Fruit fly (Drosophila melanogaster): ENCODE measurements around the gene Ddrgk1.

Ddrgk1 gene

DNA sequence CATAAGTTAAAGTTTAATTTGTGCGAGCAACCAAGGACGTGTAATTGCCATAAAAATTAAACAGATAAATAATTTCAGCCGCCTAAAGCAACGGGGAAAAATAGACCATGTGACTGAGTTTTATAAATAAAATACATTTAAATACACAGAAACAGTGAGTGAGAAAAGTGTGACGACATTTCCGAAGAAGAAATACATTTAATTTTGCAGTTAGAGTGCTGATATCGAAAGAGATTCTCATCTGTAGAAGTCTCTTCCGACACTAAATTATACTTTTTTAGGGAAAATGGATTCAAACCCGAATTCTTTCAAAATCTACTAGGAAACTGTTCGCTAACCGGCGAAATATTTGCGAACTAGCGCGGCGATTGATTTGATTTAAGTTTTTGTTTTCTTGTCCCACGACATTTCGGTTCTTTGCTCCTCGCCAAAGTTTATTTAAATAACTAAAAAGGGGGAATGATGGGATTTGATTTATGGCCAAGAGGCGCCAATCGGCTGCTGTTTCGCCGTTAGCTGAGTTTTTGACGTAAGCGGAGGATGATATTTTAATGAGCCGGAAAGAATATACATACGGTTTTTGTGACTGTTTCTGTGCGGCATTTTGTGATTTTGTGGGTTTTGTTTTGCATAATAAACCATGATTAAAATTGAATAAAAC is 25.2 kb upstream of the Ddrgk1 start:
- TF ChIP-seq CG17801 (GFP tag; optimal IDR thresholded peaks at IDR 0.05; ENCODE audit: partially characterized antibody) = no peak

DNA sequence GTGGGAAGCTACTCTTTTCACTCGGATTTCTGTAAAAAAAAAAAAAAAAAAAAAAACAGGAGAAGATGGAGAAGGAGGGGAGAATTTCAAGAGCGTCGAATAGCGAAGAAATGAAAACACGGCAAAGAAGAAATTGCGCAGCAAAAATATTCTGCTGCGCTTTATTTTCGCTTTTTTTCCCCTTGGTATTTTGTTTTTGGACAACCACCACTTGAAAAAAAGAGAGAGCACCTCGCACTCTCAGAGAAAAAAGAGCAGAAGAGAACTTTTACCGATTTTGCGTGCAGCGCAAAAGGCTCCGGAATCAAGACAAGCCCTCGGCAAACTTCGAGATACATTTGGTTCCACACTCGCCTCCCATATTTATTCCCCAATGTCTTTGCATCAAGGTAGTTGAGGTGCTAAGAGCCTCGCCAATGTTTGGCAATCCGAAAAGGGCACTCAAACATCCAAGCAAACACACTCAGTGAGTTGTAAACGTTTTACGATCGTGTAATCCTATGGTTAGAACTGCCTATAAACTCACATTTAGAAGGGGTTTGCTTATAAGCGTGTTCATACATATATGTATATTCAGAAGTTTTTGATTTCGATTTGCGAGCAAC is 24.0 kb upstream of the Ddrgk1 start:
- TF ChIP-seq CG17801 (GFP tag; optimal IDR thresholded peaks at IDR 0.05; ENCODE audit: partially characterized antibody) = no peak

DNA sequence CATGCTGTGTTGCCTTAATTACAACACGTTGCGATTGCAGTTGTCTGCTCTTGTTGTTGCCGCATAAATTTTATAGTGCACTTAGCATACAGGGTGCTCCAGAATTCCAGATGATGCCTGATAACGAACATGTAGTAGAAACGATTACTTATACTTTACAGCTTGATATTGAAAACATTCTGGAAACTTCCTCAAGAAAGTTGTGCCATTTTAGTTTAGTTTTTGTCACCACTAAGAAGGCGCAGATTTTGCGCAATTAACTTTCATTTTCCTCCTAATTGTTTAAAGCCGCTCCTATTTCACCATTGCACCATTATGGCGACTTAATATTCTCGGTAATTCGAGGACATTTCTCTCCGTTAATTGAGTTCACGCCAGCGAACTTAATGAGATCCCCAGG is 22.6 kb upstream of the Ddrgk1 start:
- TF ChIP-seq CG17801 (GFP tag; optimal IDR thresholded peaks at IDR 0.05; ENCODE audit: partially characterized antibody) = no peak

DNA sequence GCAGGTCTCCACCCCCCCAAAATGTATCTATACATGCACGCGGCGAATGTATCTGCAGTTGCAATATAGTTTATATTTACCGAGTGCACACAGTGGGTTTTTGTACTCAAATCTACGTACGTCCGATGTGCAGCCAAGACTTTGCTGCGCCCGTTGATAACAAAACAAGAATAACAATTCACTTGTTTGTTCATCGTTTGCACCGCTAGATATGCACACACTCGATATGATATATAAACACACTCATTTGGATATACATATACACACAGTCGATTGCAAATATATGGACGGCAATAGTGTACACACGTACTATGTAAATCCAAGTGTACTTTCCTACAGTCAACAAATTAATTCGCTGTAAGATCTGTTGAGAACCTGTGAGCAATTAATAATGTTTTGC is 21.1 kb upstream of the Ddrgk1 start:
- no peak for TF ChIP-seq CG17801 (GFP tag; optimal IDR thresholded peaks at IDR 0.05; ENCODE audit: partially characterized antibody)

DNA sequence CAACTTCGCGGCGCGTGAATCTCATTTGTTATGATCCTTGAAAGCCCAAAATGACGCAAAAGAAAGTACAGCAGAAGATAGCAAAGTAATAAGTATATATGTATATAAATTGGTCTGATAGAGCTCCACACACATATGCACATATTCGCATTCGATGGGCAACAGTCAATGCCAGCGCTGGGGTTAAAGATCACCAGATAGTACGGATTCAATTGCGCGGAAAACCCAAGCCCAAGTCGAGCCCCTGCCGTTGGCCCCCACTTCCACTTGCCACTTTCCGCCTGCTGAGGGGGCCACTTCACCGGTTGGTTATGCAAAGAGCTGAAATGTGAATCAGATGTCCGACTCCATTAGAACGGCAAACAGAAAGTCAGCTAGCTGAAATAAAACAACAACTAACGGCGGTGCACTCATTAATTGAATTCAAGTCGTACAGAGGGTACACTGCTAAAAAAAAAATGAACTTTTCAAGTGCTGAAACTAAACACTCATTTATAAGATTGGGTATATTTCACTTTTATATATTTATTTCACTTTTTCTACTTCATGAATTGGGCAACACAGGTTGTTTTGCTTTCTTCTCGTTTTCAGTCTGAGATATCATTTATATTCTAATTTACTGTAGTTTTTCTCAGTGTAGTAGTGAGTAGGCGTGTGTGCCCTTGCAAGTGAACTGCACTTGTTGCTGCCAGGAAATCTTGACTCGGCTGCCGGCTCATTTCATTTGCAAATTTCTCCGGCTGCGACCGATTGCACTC is 19.5 kb upstream of the Ddrgk1 start:
- TF ChIP-seq CG17801 (GFP tag; optimal IDR thresholded peaks at IDR 0.05; ENCODE audit: partially characterized antibody) = no peak

DNA sequence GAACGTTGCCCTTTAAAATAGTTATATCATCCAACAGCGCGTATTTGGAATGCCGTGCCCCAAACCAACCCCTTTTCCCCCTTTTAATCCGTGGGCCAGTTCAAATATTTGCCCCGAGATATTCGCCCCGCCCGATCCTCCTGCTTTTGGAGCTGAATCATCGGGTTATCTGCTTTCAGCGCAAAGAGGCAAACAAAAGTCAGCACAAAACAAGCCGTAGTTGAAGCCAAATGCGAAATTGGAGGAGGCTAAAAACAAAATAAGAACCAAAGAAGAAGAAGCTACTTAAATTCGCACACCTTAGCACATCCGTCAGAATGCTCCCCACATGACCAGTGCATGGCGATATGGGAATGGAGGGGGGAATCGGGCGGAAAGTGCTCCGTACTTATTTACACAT is 17.3 kb upstream of the Ddrgk1 start:
- peak; percentile 39 for TF ChIP-seq CG17801 (GFP tag; optimal IDR thresholded peaks at IDR 0.05; ENCODE audit: partially characterized antibody)

DNA sequence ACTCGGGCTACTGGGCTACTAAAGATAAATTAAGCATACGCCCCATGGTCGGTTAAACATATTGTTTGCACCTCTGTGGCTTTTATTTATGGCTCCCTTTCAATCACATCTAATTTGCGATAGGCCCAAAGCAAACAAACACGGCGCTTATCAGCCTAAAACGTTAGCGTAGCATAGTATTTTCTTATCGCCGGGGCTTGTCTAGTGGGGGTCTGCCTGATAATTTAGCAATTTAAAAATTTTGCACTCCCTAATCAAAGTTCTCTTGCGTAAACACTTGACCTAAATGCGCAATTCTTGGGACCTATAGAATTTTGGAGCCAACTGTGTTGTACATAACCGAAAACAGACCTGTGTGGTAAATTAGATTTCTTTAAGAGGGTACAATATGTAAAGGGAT is 16.8 kb upstream of the Ddrgk1 start:
- TF ChIP-seq CG17801 (GFP tag; optimal IDR thresholded peaks at IDR 0.05; ENCODE audit: partially characterized antibody) = no peak

DNA sequence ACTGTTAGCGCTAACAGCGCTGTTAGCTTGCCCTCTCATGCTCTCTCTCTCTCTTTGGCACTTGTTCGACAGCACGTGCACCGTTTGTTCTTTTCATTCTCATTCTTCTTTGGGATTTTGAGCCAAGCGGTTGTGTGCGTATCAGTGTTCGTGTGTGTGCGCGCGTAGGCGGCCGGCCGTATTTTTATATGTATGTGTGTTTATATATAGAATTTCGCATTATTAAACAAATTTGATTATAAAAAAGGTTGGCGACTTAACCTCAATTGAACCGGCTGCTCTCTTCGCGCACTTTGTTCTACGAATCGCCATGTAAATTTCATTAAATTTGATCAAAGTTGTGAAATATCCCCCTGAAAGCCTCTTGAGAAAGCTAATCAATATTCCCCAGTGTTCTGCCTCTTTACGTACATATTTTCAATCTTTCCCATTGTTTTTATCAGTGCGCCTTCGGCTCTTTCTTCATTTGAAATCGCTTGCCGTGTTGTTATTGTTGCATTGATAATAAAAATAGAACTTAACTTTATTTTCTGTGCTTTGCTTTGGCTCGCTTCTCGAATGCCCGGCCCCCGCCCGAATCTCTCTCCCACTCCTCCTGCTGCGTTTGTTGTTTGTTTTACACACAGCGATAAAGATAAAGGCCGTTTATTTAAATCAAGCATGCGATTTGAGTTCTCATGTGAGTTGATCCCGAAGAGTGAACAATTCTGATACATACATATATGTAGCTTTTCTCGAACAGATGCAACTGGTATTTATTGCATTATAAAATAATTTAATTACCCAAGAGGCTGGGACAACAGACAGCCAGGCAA is 15.6 kb upstream of the Ddrgk1 start:
- no peak for TF ChIP-seq CG17801 (GFP tag; optimal IDR thresholded peaks at IDR 0.05; ENCODE audit: partially characterized antibody)

DNA sequence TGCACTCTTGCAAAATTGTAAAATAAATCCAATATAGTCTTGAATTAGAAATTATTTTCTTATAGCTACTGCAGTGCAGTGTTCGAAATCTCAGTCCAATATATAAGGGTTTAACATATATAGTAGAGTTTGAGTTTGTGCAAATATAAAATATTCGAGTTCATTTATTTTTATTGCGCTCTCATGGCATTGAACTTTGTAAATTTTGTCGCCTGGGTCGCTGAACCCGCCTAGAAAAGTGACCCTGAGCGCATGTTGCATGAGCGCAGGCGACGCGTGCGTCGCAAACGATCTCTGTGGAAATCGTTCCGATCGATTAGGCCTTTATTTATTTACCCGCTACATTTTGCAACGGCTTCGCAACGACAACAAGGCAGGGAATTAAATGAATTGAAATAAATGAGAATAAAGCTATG is 14.9 kb upstream of the Ddrgk1 start:
- no peak for TF ChIP-seq CG17801 (GFP tag; optimal IDR thresholded peaks at IDR 0.05; ENCODE audit: partially characterized antibody)

DNA sequence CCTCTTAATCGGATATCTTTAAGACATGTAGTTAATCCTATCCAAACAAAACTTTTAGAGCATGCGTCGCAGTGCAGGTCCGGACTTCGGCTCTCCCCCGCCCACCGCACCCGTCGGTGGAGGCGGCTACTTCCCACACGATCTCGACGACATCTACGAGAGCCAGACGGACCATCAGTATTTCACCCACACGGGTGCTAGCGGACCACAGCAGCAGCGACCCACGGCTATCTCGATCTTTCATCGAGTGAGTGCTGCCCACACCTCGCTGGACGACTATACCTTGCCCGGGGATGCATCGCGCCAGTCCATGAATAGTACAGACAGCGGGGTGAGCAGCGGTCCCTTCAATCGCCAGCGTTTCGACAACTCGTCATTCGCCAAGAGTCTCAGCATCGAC is 13.3 kb upstream of the Ddrgk1 start:
- TF ChIP-seq CG17801 (GFP tag; optimal IDR thresholded peaks at IDR 0.05; ENCODE audit: partially characterized antibody) = no peak

DNA sequence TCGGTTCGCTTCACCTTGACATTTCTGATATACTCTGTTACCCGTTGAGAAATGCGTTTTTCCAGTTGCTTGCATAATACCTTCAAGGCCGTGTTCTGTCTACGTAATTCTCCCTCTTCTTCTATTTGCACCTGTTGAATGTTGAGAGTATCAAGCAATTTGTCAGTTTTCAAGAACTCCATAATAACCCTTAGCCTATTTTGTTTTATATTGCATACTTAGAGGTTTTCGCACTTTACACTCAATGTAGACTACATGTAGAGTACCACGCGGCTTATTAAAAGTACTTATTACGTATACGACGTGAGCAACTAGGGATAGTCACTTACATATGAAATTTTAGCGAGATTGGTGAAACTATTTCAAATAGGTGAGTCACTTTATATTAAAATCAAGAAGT is 11.7 kb upstream of the Ddrgk1 start:
- peak; percentile 16 for TF ChIP-seq CG17801 (GFP tag; optimal IDR thresholded peaks at IDR 0.05; ENCODE audit: partially characterized antibody)

DNA sequence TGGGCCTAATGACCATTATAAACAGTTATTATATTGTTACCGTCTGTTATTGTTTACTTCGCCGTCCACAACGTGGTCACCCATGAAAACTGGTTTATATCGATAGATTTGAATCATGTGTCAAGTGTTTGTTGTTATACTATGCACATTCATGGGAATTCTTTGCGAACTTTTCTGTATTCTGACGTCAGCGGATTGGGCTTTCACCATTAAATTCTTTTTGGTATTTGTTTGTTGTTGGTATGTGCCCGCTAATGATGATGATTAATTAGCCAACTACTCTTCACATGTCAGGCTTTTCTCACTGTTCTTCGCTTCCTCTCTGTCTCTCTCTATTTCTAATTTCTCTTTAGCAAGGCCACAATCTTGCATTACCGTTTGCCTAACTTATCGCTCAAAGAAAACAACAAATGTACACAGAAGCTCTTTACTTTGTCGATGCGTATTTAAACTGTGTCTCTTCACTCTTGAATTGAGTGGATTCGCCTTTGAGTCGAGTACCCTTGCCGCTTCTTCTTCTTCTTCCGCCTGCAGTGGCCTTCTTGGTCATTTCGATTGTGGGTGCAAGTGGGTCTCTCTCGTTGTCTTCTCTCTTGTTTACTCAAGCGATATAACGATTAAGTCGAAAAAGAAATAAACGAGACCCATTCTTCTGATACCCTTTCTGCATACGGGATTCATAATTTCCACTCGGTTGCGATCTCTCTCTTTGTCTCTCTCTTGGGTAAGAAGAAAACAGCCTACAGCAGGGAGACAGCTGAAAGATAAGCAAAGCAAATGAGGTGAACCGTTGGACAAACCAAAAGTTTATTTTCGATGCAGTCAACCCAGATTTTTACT is 11.0 kb upstream of the Ddrgk1 start:
- no peak for TF ChIP-seq CG17801 (GFP tag; optimal IDR thresholded peaks at IDR 0.05; ENCODE audit: partially characterized antibody)

DNA sequence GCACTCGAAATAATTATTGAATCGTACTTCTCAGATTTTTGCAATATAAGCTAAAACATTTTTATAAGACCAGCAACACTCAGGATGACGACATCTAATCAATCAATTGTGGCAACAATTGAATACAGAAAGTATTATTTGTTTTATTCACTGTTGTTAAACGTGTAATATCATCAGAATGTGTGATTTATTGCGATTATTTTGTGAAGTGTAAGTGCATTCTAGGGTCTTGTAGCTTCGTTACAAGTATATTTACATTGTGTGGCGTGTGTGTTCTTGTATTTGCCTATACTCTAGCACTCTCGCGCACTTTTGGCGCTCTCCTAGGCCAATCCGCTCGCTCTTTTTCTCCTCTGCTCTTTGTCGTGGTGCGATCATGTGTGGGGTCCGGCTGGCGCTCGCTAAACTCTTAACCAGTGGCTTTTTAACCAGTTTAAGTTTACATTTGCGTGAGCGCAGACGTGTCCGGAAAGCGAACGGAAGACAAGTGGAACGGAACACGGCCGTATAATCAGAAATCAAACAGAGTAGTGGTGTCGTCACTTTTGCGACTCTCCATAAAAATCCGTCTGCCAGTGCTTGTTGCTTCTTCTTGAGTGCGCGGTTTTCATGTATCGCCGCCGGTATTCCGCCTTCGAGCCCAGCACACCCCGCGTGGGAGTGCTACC is 10.2 kb upstream of the Ddrgk1 start:
- peak; percentile 90 for TF ChIP-seq CG17801 (GFP tag; optimal IDR thresholded peaks at IDR 0.05; ENCODE audit: partially characterized antibody)
